Worm (Caenorhabditis elegans) whole organism, early embryonic: Measurements from ENCODE around the gene fbxa-206.

Source experiments
- B0310.2 ChIP-seq: sonication (generic microtip); optimal IDR thresholded peaks from 2 replicates; lab custom pipeline; 2016; ENCODE audit warnings: mild to moderate bottlenecking, missing genetic modification characterization, missing compliant biosample characterization
- F13C5.2 ChIP-seq: sonication (generic microtip); optimal IDR thresholded peaks from 2 replicates; lab custom pipeline; 2017; ENCODE audit warnings: mild to moderate bottlenecking, missing genetic modification characterization, inconsistent platforms, missing compliant biosample characterization
- ama-1 ChIP-seq: fragments of 150-350 bp; optimal IDR thresholded peaks from 2 replicates; lab custom pipeline; 2014
- ceh-13 ChIP-seq: fragments of 200-800 bp; sonication (Bioruptor generic); optimal IDR thresholded peaks from 2 replicates; lab custom pipeline; 2018; ENCODE audit warnings: mild to moderate bottlenecking, missing genetic modification characterization, missing compliant biosample characterization
- ceh-36 ChIP-seq: sonication (generic microtip); optimal IDR thresholded peaks from 2 replicates; lab custom pipeline; 2016; ENCODE audit warnings: missing genetic modification characterization, inconsistent platforms, missing compliant biosample characterization
- ets-7 ChIP-seq: sonication (generic microtip); optimal IDR thresholded peaks from 2 replicates; lab custom pipeline; 2016; ENCODE audit warnings: missing genotype, missing genetic modification characterization, missing compliant biosample characterization
- hmbx-1 ChIP-seq: sonication (generic microtip); optimal IDR thresholded peaks from 2 replicates; lab custom pipeline; 2016; ENCODE audit warnings: mild to moderate bottlenecking, missing genetic modification characterization, missing compliant biosample characterization
- hmg-4 ChIP-seq: fragments of 200-800 bp; sonication (Bioruptor generic); optimal IDR thresholded peaks from 2 replicates; lab custom pipeline; 2018; ENCODE audit warnings: mild to moderate bottlenecking, missing genetic modification characterization, missing compliant biosample characterization
- hnd-1 ChIP-seq: sonication (generic microtip); optimal IDR thresholded peaks from 2 replicates; lab custom pipeline; 2016; ENCODE audit warnings: missing genetic modification characterization, missing compliant biosample characterization
- pes-1 ChIP-seq: fragments of 200-800 bp; sonication (Bioruptor generic); IDR thresholded peaks from 2 replicates; pipeline ENCODE4 v1.3.6; 2022; ENCODE audit warnings: missing genetic modification reagents, missing genetic modification characterization, missing compliant biosample characterization
- sea-1 ChIP-seq: fragments of 200-800 bp; sonication (Bioruptor generic); conservative IDR thresholded peaks from 2 replicates; pipeline ENCODE4 v1.3.6; 2022; ENCODE audit warnings: missing genetic modification characterization, missing compliant biosample characterization
- tbx-11 ChIP-seq: fragments of 200-800 bp; sonication (Bioruptor generic); IDR thresholded peaks from 2 replicates; pipeline ENCODE4 v1.3.6; 2022; ENCODE audit warnings: missing genetic modification characterization, missing compliant biosample characterization
- tbx-37 ChIP-seq: fragments of 200-800 bp; sonication (Bioruptor generic); conservative IDR thresholded peaks from 2 replicates; pipeline ENCODE4 v1.3.6; 2022; ENCODE audit warnings: missing genetic modification reagents, missing genetic modification characterization, missing compliant biosample characterization
- tra-4 ChIP-seq: sonication (generic microtip); optimal IDR thresholded peaks from 2 replicates; lab custom pipeline; 2017; ENCODE audit warnings: missing genetic modification characterization, missing compliant biosample characterization

DNA sequence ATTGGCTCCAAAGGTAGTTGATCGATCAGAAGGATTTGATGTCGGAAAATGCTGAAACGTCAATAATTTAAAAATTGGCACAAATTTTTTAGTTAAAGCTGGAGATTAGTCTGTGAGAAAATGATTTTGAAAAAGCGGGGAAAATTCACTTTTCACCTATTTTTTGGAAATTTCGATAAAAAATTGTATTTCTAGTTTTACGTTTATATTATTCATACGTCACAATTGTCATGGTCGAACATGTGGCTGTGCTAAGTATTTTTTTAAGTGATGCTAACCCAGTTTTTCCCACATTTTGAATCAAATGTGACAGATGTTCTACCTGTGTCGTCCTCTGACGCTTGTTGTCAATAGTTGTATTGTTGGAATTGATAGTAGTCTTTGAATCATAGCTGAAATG, 38.7 kb downstream of the fbxa-206 start:
- no peak for TF ChIP-seq hmbx-1 (tag; lab: Kevin White, UChicago)
- TF ChIP-seq ama-1 (lab: Kevin White, UChicago), result no peak
- no peak for TF ChIP-seq B0310.2 (tag; lab: Kevin White, UChicago)
- no peak for TF ChIP-seq tbx-11 (GFP tag; lab: Robert Waterston, UW)
- TF ChIP-seq ets-7 (tag; lab: Kevin White, UChicago), result no peak
- TF ChIP-seq tra-4 (tag; lab: Kevin White, UChicago), result no peak
- no peak for TF ChIP-seq hnd-1 (tag; lab: Kevin White, UChicago)
- no peak for TF ChIP-seq F13C5.2
- no peak for TF ChIP-seq ceh-13 (GFP tag; lab: Kevin White, UChicago)
- TF ChIP-seq hmg-4 (GFP tag; lab: Kevin White, UChicago), result no peak
- no peak for TF ChIP-seq pes-1 (GFP tag; lab: Robert Waterston, UW)
- TF ChIP-seq ceh-36 (tag; lab: Kevin White, UChicago), result no peak
- no peak for TF ChIP-seq tbx-37 (GFP tag; lab: Robert Waterston, UW)
- TF ChIP-seq sea-1 (GFP tag; lab: Robert Waterston, UW), result no peak
